Fruit fly (Drosophila melanogaster) whole organism, wandering third instar larva: ENCODE measurements around the gene TwdlZ.

Source experiments
- Abd-B ChIP-seq: fragments of >200 bp; optimal IDR thresholded peaks from 2 replicates; lab custom pipeline; 2017; ENCODE audit warnings: missing biosample characterization, missing genetic modification characterization
- CG32264 ChIP-seq: fragments of 200-800 bp; sonication (Bioruptor generic); optimal IDR thresholded peaks from 2 replicates; lab custom pipeline; 2016; ENCODE audit warnings: missing biosample characterization, missing genetic modification characterization
- CG9705 ChIP-seq: fragments of 200-800 bp; sonication (Bioruptor generic); optimal IDR thresholded peaks from 2 replicates; lab custom pipeline; 2018; ENCODE audit warnings: missing biosample characterization, mild to moderate bottlenecking, missing genetic modification characterization
- CrebA ChIP-seq: fragments of 200-800 bp; sonication (Bioruptor generic); optimal IDR thresholded peaks from 2 replicates; lab custom pipeline; 2016; ENCODE audit warnings: missing biosample characterization, mild to moderate bottlenecking, missing genetic modification characterization, borderline replicate concordance
- Dfd ChIP-seq: fragments of >200 bp; optimal IDR thresholded peaks from 2 replicates; lab custom pipeline; 2017; ENCODE audit warnings: missing biosample characterization, missing genetic modification characterization
- Dif ChIP-seq: fragments of 200-275, 200-300 bp; sonication (Bioruptor generic); optimal IDR thresholded peaks from 2 replicates; lab custom pipeline; 2018; ENCODE audit warnings: missing biosample characterization, missing genetic modification characterization; ENCODE audit not compliant: partially characterized antibody
- GATAd ChIP-seq: sonication (Bioruptor generic); optimal IDR thresholded peaks from 2 replicates; lab custom pipeline; 2016; ENCODE audit warnings: missing biosample characterization, missing genetic modification characterization
- HLH106 ChIP-seq: fragments of 200-800 bp; optimal IDR thresholded peaks from 3 replicates; lab custom pipeline; 2019; ENCODE audit warnings: missing biosample characterization, mild to moderate bottlenecking, missing genetic modification characterization, moderate library complexity
- Hnf4 ChIP-seq: fragments of 200-800 bp; sonication (Bioruptor generic); optimal IDR thresholded peaks from 2 replicates; lab custom pipeline; 2016; ENCODE audit warnings: missing biosample characterization, mild to moderate bottlenecking, missing genetic modification characterization
- Hr83 ChIP-seq: fragments of 200-300 bp; sonication (Bioruptor generic); optimal IDR thresholded peaks from 2 replicates; lab custom pipeline; 2016; ENCODE audit warnings: missing biosample characterization, mild to moderate bottlenecking, missing genetic modification characterization, moderate library complexity; ENCODE audit not compliant: poor library complexity, severe bottlenecking
- Mio ChIP-seq: sonication (Bioruptor generic); optimal IDR thresholded peaks from 2 replicates; lab custom pipeline; 2016; ENCODE audit warnings: missing biosample characterization, missing genetic modification characterization
- Myc ChIP-seq: fragments of >200 bp; optimal IDR thresholded peaks from 2 replicates; lab custom pipeline; 2017
- OdsH ChIP-seq: fragments of 200-800 bp; sonication (Bioruptor generic); optimal IDR thresholded peaks from 2 replicates; lab custom pipeline; 2016; ENCODE audit warnings: missing biosample characterization, mild to moderate bottlenecking, missing genetic modification characterization
- Sp1 ChIP-seq: fragments of 200-800 bp; sonication (Bioruptor generic); optimal IDR thresholded peaks from 3 replicates; lab custom pipeline; 2019; ENCODE audit warnings: missing biosample characterization, mild to moderate bottlenecking, missing genetic modification characterization, moderate library complexity
- br ChIP-seq: fragments of 200-800 bp; sonication (Bioruptor generic); optimal IDR thresholded peaks from 2 replicates; lab custom pipeline; 2016; ENCODE audit warnings: missing biosample characterization, missing genetic modification characterization
- brk ChIP-seq: fragments of 200-800 bp; sonication (Bioruptor generic); optimal IDR thresholded peaks from 2 replicates; lab custom pipeline; 2016; ENCODE audit warnings: missing biosample characterization, mild to moderate bottlenecking, missing genetic modification characterization
- dl ChIP-seq, 2 experiments: fragments of 175-275, 200-275 bp in 1 of 2; fragments of 200-275 bp in 1 of 2; sonication (Bioruptor generic); optimal IDR thresholded peaks; lab custom pipeline; 2018; ENCODE audit warnings: mild to moderate bottlenecking in 2 of 2, missing biosample characterization in 2 of 2, missing genetic modification characterization in 2 of 2, moderate library complexity in 2 of 2; ENCODE audit not compliant: partially characterized antibody in 2 of 2, insufficient read depth in 1 of 2
- dmrt93B ChIP-seq: fragments of 200-800 bp; sonication (Bioruptor generic); optimal IDR thresholded peaks from 2 replicates; lab custom pipeline; 2018; ENCODE audit warnings: missing biosample characterization, mild to moderate bottlenecking, missing genetic modification characterization
- dsf ChIP-seq: sonication (Bioruptor generic); optimal IDR thresholded peaks from 2 replicates; lab custom pipeline; 2016; ENCODE audit warnings: missing biosample characterization, missing genetic modification characterization, borderline replicate concordance
- ey ChIP-seq: fragments of 200-800 bp; sonication (Bioruptor generic); optimal IDR thresholded peaks from 2 replicates; lab custom pipeline; 2016; ENCODE audit warnings: missing biosample characterization, missing genetic modification characterization
- foxo ChIP-seq, 2 experiments: fragments of 200-800 bp; sonication (Bioruptor generic); optimal IDR thresholded peaks; 2 replicates in 1 of 2; 3 replicates in 1 of 2; lab custom pipeline; 2016 to 2017; ENCODE audit warnings: missing biosample characterization in 2 of 2, missing genetic modification characterization in 2 of 2
- fru ChIP-seq: fragments of 200-800 bp; sonication (Bioruptor generic); optimal IDR thresholded peaks from 3 replicates; lab custom pipeline; 2016; ENCODE audit warnings: missing biosample characterization, mild to moderate bottlenecking, missing genetic modification characterization
- h ChIP-seq: fragments of 200-800 bp; sonication (Bioruptor generic); optimal IDR thresholded peaks from 3 replicates; lab custom pipeline; 2016; ENCODE audit warnings: missing biosample characterization, mild to moderate bottlenecking, missing genetic modification characterization
- jim ChIP-seq: fragments of 175-275, 200-325 bp; sonication (Bioruptor generic); optimal IDR thresholded peaks from 2 replicates; lab custom pipeline; 2016; ENCODE audit warnings: missing biosample characterization, mild to moderate bottlenecking, missing genetic modification characterization
- lola ChIP-seq: fragments of >200 bp; optimal IDR thresholded peaks from 2 replicates; lab custom pipeline; 2017; ENCODE audit warnings: missing biosample characterization, missing genetic modification characterization
- psq ChIP-seq: fragments of 200-800 bp; sonication (Bioruptor generic); optimal IDR thresholded peaks from 3 replicates; lab custom pipeline; 2017; ENCODE audit warnings: missing biosample characterization, mild to moderate bottlenecking, missing genetic modification characterization, moderate library complexity
- rgr ChIP-seq: fragments of 200-800 bp; sonication (Bioruptor generic); optimal IDR thresholded peaks from 3 replicates; lab custom pipeline; 2016; ENCODE audit warnings: missing biosample characterization, mild to moderate bottlenecking, missing genetic modification characterization
- sage ChIP-seq: fragments of 200-800 bp; sonication (Bioruptor generic); optimal IDR thresholded peaks from 2 replicates; lab custom pipeline; 2016; ENCODE audit warnings: missing biosample characterization, mild to moderate bottlenecking, missing genetic modification characterization
- sv ChIP-seq: fragments of 200-800 bp; sonication (Bioruptor generic); optimal IDR thresholded peaks from 3 replicates; lab custom pipeline; 2016; ENCODE audit warnings: missing biosample characterization, missing genetic modification characterization
- tai ChIP-seq: sonication (Bioruptor generic); optimal IDR thresholded peaks from 2 replicates; lab custom pipeline; 2016; ENCODE audit warnings: missing biosample characterization, missing genetic modification characterization
- usp ChIP-seq: fragments of >200 bp; optimal IDR thresholded peaks from 2 replicates; lab custom pipeline; 2017; ENCODE audit warnings: missing biosample characterization, missing genetic modification characterization
- woc ChIP-seq: sonication (Bioruptor generic); optimal IDR thresholded peaks from 2 replicates; lab custom pipeline; 2016; ENCODE audit warnings: missing biosample characterization, mild to moderate bottlenecking, missing genetic modification characterization

TwdlZ gene

DNA sequence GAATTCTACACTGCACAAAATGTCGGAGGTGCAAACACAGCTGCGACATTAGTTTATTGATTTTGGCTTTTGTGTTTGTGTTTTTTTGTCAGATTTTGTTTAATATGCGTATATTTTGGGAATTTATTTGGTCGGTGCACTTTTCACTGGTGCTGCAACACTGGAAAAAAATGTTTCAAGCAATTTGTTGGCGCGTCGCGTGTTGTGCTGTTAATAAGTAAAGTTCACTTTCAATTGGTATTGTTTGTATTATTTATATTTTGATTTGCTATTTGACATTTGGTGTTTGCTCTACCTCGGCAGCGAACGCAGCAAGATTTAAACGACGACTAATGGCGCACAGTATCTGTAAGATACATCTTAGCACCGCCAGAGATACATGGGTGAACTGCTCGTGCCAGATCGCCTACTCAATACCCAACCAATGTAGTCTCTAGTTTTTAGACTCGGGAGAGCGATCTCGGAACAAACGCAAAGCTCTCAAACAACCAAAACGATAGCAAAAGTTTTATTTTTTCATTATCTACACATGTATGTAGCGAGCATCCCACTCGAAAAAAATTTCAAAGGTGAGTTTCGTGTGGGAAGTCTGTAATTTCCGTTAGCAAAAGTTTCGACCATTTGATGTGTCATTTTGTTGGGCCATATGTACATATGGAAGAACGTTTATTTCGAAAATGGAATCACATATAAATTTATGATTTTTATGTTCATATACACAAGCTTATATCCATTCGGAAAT lies 44.4 kb downstream of the TwdlZ start:
- TF ChIP-seq brk (GFP tag; lab: Kevin White, UChicago) (no peak), Dif (GFP tag; lab: Kevin White, UChicago) (no peak), ey (GFP tag; lab: Kevin White, UChicago) (peak; percentile 4), h (GFP tag; lab: Kevin White, UChicago) (peak; percentile 13), Abd-B (no peak), tai (GFP tag; lab: Kevin White, UChicago) (no peak), rgr (GFP tag; lab: Kevin White, UChicago) (peak; percentile 20), Myc (lab: Kevin White, UChicago) (no peak), fru (GFP tag; lab: Kevin White, UChicago) (peak; percentile 4), CG32264 (GFP tag; lab: Kevin White, UChicago) (no peak), OdsH (peak; percentile 0), foxo (GFP tag; optimal IDR thresholded peaks at IDR 0.05; lab: Kevin White, UChicago) (peak in 1 of 2 experiments; percentile 13), sv (GFP tag; lab: Kevin White, UChicago) (peak; percentile 8)

DNA sequence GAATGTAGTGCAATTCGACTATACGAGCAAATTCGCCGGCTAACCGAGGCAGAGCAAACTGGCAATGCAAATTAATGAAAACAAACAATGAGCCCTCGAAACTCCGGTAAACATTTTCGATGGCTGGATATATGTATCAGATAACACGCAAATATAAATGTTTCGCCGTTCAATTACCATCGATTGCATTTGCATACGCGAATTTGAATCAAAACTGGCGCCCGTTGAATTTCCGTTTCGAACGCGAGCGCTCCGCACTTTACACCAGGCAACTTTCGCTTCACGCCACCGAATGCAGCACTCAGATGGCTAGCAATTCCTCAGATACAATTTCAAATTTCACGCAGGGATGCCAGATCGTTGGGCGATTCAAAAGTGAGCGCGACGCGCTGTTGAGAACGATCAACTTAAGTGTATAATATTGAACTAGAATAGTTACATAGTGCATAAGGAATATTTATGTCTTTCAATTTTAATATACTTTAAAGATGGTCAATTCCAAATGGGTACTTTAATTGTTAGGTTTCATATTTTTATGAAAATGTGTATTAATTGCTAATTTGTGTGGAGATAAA lies 45.2 kb downstream of the TwdlZ start, which contains the start of gene if:
Gene if (minus strand): TSS at position 294 of the 575 bp plus-strand sequence.
- TF ChIP-seq CrebA (GFP tag; lab: Kevin White, UChicago) (no peak), Mio (GFP tag; lab: Kevin White, UChicago) (no peak), Dfd (GFP tag; lab: Kevin White, UChicago) (no peak), dl (GFP tag; optimal IDR thresholded peaks at IDR 0.05; lab: Kevin White, UChicago; ENCODE audit: insufficient read depth in 1 of 2, partially characterized antibody in 2 of 2) (no peak), usp (GFP tag; lab: Kevin White, UChicago) (no peak), sv (GFP tag; lab: Kevin White, UChicago) (no peak), woc (GFP tag; lab: Kevin White, UChicago) (no peak), ey (GFP tag; lab: Kevin White, UChicago) (no peak), dmrt93B (GFP tag; lab: Kevin White, UChicago) (no peak), CG9705 (GFP tag; lab: Kevin White, UChicago) (no peak), GATAd (GFP tag; lab: Kevin White, UChicago) (no peak), HLH106 (tag; lab: Kevin White, UChicago) (no peak), Myc (lab: Kevin White, UChicago) (no peak), foxo (GFP tag; optimal IDR thresholded peaks at IDR 0.05; lab: Kevin White, UChicago) (no peak), psq (no peak), br (GFP tag; lab: Kevin White, UChicago) (no peak), jim (no peak)
- TF ChIP-seq, all 38 proteins: peak for 0

DNA sequence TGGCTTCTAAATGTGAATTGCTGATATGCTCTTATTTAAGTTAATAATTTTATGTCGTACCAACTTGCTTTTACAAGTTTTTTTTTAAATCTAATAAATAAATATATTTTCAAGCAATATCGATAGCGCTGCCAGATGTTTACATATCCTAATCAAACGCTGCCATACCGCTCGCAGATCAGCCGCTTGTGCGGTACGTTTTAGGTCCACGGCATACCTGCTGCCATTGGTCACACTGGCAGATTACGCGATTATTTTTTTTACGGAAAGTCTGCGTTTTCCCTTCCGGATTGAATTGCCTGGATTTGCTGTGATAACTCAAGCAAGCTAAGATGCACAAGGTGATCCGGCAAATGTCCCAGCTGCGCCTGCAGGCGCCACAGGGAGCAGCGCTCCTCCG lies 45.8 kb downstream of the TwdlZ start, which contains the start of gene mRpL22:
Gene mRpL22 (plus strand): TSS at position 191 of the 400 bp plus-strand sequence.
- no peak for TF ChIP-seq dsf (GFP tag; lab: Kevin White, UChicago)
- no peak for TF ChIP-seq sage
- TF ChIP-seq ey (GFP tag; lab: Kevin White, UChicago) = no peak
- TF ChIP-seq CrebA (GFP tag; lab: Kevin White, UChicago) = no peak
- TF ChIP-seq CG32264 (GFP tag; lab: Kevin White, UChicago) = no peak
- TF ChIP-seq h (GFP tag; lab: Kevin White, UChicago) = no peak

DNA sequence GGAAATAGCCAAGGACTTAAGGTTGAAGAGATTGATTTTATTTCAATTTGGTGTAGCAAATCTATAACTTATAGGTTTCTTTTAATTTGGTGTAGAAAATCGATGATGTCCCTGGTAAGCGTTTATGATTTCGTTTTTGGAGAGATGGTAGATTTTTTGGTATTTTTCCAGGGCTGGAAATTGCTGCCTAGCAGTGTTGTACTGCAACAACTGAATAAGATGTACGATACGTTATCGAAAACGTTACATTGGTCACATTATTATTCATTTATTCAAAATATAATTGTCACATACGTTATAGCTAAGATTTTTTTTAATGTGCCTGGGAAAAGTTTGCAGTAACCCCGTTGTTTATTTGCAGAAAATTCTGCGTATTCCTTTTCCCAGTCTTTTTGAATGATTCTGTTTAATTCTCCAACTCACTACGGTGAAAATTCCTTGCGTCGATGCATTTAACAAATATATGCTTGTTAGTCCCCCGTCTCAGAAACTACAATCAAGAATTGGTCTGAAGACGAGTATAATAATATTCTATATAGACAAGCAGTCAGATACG lies 49.0 kb downstream of the TwdlZ start, which contains the start of the genes CG9609 and Sap30:
Gene CG9609 (minus strand): TSS at position 149 of the 556 bp plus-strand sequence.
Gene Sap30 (plus strand): TSS at position 424 of the 556 bp plus-strand sequence.
- no peak for TF ChIP-seq Sp1 (GFP tag; lab: Kevin White, UChicago)
- no peak for TF ChIP-seq lola (GFP tag; lab: Kevin White, UChicago)
- peak; percentile 28 for TF ChIP-seq Hr83 (GFP tag; lab: Kevin White, UChicago)
- TF ChIP-seq HLH106 (tag; lab: Kevin White, UChicago) = no peak
- no peak for TF ChIP-seq jim
- peak; percentile 24 for TF ChIP-seq Hnf4 (GFP tag; lab: Kevin White, UChicago)
